Fruit fly (Drosophila melanogaster): Measurements from ENCODE around the gene aln.

DNA sequence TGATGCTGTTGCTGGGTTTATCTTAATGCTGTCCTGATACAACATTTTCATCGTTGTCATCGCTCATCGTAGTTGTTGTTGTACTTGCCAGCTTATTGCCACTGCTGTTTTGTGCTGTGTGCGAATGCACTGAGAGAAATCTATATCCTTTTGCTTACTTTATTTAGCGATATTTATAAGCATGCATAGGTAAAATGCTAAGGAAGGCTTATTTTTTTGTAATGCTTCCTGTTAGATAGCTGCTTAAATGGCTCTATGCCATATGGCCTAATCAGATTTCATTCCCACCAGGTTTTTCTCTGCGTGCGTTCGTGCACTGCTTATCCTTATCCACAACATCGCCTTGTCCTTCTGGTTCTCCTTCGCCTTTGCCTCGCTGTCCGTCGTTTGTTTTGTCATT lies 41.6 kb upstream of the aln start:
- no peak for TF ChIP-seq CrebA (GFP tag; optimal IDR thresholded peaks at IDR 0.05; ENCODE audit: borderline replicate concordance)
- no peak for TF ChIP-seq Rel (GFP tag; optimal IDR thresholded peaks at IDR 0.05)
- TF ChIP-seq Rel (tag; optimal IDR thresholded peaks at IDR 0.05): no peak
- no peak for TF ChIP-seq br (GFP tag; optimal IDR thresholded peaks at IDR 0.05)
- TF ChIP-seq OdsH (GFP tag; optimal IDR thresholded peaks at IDR 0.05): no peak
- no peak for TF ChIP-seq h (GFP tag; optimal IDR thresholded peaks at IDR 0.05)
- no peak for TF ChIP-seq dl (GFP tag; optimal IDR thresholded peaks at IDR 0.05; ENCODE audit: insufficient read depth in 1 of 2, partially characterized antibody in 2 of 2)
- TF ChIP-seq Vsx2 (GFP tag; optimal IDR thresholded peaks at IDR 0.05; ENCODE audit: partially characterized antibody): no peak
- no peak for TF ChIP-seq Abd-B (GFP tag; optimal IDR thresholded peaks at IDR 0.05)
- TF ChIP-seq Myc (optimal IDR thresholded peaks at IDR 0.05): no peak

Measured in whole organism, wandering third instar larva.